Worm (Caenorhabditis elegans): ENCODE measurements around the gene srlf-18.

srlf-18 gene

ce11 chrIV:11118837-11119491 lies 17.7 kb upstream of the srlf-18 start, which contains the start of the genes imp-2 and enpl-1:
TSS of gene imp-2 (minus strand) at chrIV:11118887.
TSS of gene enpl-1 (plus strand) at chrIV:11119298.
- TF ChIP-seq tbx-37 (GFP tag; conservative IDR thresholded peaks at IDR 0.05), result no peak
- no peak for TF ChIP-seq scrt-1 (GFP tag; IDR thresholded peaks at IDR 0.05)
- peak; percentile 68 for TF ChIP-seq hmg-4 (GFP tag; optimal IDR thresholded peaks at IDR 0.05)
- TF ChIP-seq hnd-1 (tag; optimal IDR thresholded peaks at IDR 0.05), result no peak
- TF ChIP-seq F13C5.2 (tag; optimal IDR thresholded peaks at IDR 0.05), result peak; percentile 86
- TF ChIP-seq flt-1 (GFP tag; IDR thresholded peaks at IDR 0.05), result 0 out of 2 replicates have a peak, but pooled peaks have one; percentile 36
- TF ChIP-seq aly-1 (tag; optimal IDR thresholded peaks at IDR 0.05), result peak; percentile 60

ce11 chrIV:11112641-11113040 lies 11.4 kb upstream of the srlf-18 start, which contains the start of gene clc-9:
TSS of gene clc-9 (plus strand) at chrIV:11112941.
- TF ChIP-seq B0310.2 (tag; optimal IDR thresholded peaks at IDR 0.05) (no peak), hmbx-1 (tag; optimal IDR thresholded peaks at IDR 0.05) (no peak), hnd-1 (tag; optimal IDR thresholded peaks at IDR 0.05) (no peak), tbx-11 (GFP tag; IDR thresholded peaks at IDR 0.05) (no peak), tbx-37 (GFP tag; conservative IDR thresholded peaks at IDR 0.05) (no peak), ceh-36 (tag; optimal IDR thresholded peaks at IDR 0.05) (no peak), scrt-1 (GFP tag; IDR thresholded peaks at IDR 0.05) (no peak), aly-1 (tag; optimal IDR thresholded peaks at IDR 0.05) (no peak), tra-4 (tag; optimal IDR thresholded peaks at IDR 0.05) (no peak), ama-1 (optimal IDR thresholded peaks at IDR 0.05) (no peak), sea-1 (GFP tag; conservative IDR thresholded peaks at IDR 0.05) (no peak), flt-1 (GFP tag; IDR thresholded peaks at IDR 0.05) (no peak), pes-1 (GFP tag; IDR thresholded peaks at IDR 0.05) (no peak)

DNA sequence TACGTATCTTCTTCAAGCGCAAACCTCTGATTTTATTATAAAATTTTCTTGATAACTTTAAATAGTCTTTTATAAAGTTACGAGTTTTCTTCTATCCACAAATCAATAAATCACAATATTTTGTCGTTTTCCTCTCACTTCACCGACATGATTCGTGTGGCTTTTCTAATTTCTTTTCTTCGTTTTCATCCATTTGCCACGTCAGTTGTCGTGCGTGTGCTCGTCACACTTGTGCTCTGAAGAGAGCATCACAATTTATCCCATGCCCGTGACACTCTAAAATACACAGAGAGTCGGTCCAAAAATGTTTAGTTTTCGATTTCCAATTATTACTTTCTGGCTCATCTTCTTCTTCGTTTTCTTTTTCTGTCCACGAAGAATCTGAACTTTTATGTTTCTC lies 10.6 kb upstream of the srlf-18 start:
- no peak for TF ChIP-seq hmg-4 (GFP tag; optimal IDR thresholded peaks at IDR 0.05)

ce11 chrIV:11110995-11111619 lies 9.8 kb upstream of the srlf-18 start, which contains the start of gene rps-5:
TSS of gene rps-5 (minus strand) at chrIV:11111045.
- no peak for TF ChIP-seq F13C5.2 (tag; optimal IDR thresholded peaks at IDR 0.05)
- no peak for TF ChIP-seq ama-1 (optimal IDR thresholded peaks at IDR 0.05)
- no peak for TF ChIP-seq tra-4 (tag; optimal IDR thresholded peaks at IDR 0.05)
- no peak for TF ChIP-seq ets-7 (tag; optimal IDR thresholded peaks at IDR 0.05)
- no peak for TF ChIP-seq tbx-37 (GFP tag; conservative IDR thresholded peaks at IDR 0.05)
- TF ChIP-seq hmbx-1 (tag; optimal IDR thresholded peaks at IDR 0.05), result no peak
- no peak for TF ChIP-seq ceh-13 (GFP tag; optimal IDR thresholded peaks at IDR 0.05)
- no peak for TF ChIP-seq aly-1 (tag; optimal IDR thresholded peaks at IDR 0.05)
- no peak for TF ChIP-seq hnd-1 (tag; optimal IDR thresholded peaks at IDR 0.05)
- no peak for TF ChIP-seq hmg-4 (GFP tag; optimal IDR thresholded peaks at IDR 0.05)
- no peak for TF ChIP-seq pes-1 (GFP tag; IDR thresholded peaks at IDR 0.05)
- no peak for TF ChIP-seq scrt-1 (GFP tag; IDR thresholded peaks at IDR 0.05)
- TF ChIP-seq B0310.2 (tag; optimal IDR thresholded peaks at IDR 0.05), result no peak
- TF ChIP-seq sea-1 (GFP tag; conservative IDR thresholded peaks at IDR 0.05), result no peak
- TF ChIP-seq tbx-11 (GFP tag; IDR thresholded peaks at IDR 0.05), result no peak
- no peak for TF ChIP-seq flt-1 (GFP tag; IDR thresholded peaks at IDR 0.05)
- no peak for TF ChIP-seq ceh-36 (tag; optimal IDR thresholded peaks at IDR 0.05)

DNA sequence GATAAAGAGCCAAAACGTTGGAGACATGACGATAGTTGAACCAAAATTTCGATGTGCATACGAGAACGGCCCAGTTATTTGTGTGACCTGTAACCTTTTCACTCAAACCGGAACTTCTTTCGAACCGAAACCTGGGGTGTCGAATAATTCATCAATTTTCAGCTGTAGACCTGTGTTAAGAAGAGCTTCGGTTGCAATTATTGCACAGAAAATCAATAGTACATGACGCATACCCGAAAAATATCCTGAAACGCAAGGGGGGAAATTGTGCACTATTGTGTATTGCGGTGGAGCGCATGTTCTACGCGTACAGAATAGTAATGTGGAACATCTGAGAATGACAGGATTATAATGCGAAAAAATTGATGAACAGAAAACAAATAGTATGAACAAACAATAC lies 8.5 kb upstream of the srlf-18 start, which contains the start of gene pigk-1:
TSS of gene pigk-1 (minus strand) at position 248 of the 400 bp plus-strand sequence.
- no peak for TF ChIP-seq ets-7 (tag; optimal IDR thresholded peaks at IDR 0.05)
- no peak for TF ChIP-seq hmbx-1 (tag; optimal IDR thresholded peaks at IDR 0.05)
- no peak for TF ChIP-seq ceh-36 (tag; optimal IDR thresholded peaks at IDR 0.05)
- no peak for TF ChIP-seq B0310.2 (tag; optimal IDR thresholded peaks at IDR 0.05)

DNA sequence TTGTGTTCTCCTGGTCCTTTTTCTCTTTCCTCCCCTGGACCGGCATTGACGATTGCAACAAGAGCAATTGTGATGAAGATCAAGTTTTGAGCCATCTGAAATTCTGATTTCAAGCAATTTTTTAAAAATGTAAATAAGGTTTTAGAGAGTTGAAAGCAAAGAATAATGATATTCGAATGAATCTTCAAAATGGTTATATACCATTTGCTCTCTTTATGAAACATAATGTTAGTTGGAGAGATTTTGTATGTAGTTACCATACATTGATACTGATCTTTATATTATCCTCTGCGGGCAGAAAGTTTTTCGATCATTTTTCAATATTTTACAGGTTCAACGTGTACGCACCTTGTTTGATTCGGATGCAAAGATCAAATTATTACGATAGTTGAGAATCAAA lies 4.4 kb upstream of the srlf-18 start, which contains the start of gene srlf-24:
TSS of gene srlf-24 (minus strand) at position 101 of the 400 bp plus-strand sequence.
- TF ChIP-seq hnd-1 (tag; optimal IDR thresholded peaks at IDR 0.05), result no peak
- no peak for TF ChIP-seq ceh-36 (tag; optimal IDR thresholded peaks at IDR 0.05)
- no peak for TF ChIP-seq ama-1 (optimal IDR thresholded peaks at IDR 0.05)
- no peak for TF ChIP-seq hmbx-1 (tag; optimal IDR thresholded peaks at IDR 0.05)
- TF ChIP-seq tbx-11 (GFP tag; IDR thresholded peaks at IDR 0.05), result no peak
- TF ChIP-seq F13C5.2 (tag; optimal IDR thresholded peaks at IDR 0.05), result no peak
- TF ChIP-seq aly-1 (tag; optimal IDR thresholded peaks at IDR 0.05), result no peak
- TF ChIP-seq flt-1 (GFP tag; IDR thresholded peaks at IDR 0.05), result no peak

DNA sequence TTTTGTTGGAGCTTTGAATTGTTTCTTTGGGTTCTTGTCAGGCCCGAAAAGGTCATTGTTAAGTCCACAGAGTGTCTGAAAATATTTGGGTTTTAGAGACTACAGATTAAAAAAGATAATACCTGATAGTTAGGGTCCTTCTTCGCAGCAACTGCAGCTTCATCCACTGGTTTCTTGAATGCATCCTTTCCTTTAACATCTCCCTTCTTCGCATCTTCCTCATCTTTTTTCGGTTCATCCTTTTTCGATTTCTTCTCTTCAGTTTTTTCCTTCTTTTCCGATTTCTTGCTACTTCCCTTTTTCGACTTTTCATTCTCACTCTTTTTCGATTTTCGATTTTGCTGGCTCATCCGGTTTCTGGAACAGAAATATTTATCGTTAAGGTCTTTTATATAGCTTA lies 2.2 kb upstream of the srlf-18 start:
- TF ChIP-seq flt-1 (GFP tag; IDR thresholded peaks at IDR 0.05), result no peak

ce11 chrIV:11102608-11103007 lies 1.3 kb upstream of the srlf-18 start, which contains the start of gene srlf-17:
TSS of gene srlf-17 (minus strand) at chrIV:11102708.
- TF ChIP-seq F13C5.2 (tag; optimal IDR thresholded peaks at IDR 0.05) (no peak), ceh-13 (GFP tag; optimal IDR thresholded peaks at IDR 0.05) (no peak), hnd-1 (tag; optimal IDR thresholded peaks at IDR 0.05) (no peak), hmg-4 (GFP tag; optimal IDR thresholded peaks at IDR 0.05) (no peak), aly-1 (tag; optimal IDR thresholded peaks at IDR 0.05) (no peak), pes-1 (GFP tag; IDR thresholded peaks at IDR 0.05) (no peak)

Data from whole organism, early embryonic.